Worm (Caenorhabditis elegans): ENCODE measurements around the gene nhr-10.

The nhr-10 gene

DNA sequence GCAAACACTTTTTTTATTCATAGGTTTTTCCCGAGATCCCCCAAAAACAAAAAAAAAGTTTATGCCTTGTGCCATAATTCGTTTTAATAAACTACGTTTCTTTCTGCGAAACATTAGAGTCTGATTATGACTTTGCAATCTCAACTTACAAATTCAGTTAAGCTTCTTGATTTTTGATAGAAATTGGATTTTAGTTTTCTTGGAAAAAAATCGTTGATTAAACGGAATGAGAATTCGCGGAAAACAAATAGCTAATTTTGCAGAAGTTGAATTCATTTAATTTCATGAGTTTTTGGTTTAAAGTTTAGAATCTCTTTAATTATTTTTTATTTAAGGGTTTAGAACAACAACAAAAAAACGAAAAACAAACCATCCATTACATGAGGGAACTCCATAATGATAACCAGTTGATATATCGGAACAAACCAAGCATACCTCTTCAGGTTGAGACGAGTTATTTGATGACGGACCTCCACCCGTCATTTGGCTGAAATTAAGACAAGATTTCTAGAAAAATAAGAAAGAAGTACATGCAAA is at the start of gene nhr-10:
Gene nhr-10, minus strand, starts transcription at position 487 of the 537 bp plus-strand sequence.
- TF ChIP-seq aly-1 (tag; optimal IDR thresholded peaks at IDR 0.05) (no peak), scrt-1 (GFP tag; IDR thresholded peaks at IDR 0.05) (no peak), hmg-4 (GFP tag; optimal IDR thresholded peaks at IDR 0.05) (no peak), pes-1 (GFP tag; IDR thresholded peaks at IDR 0.05) (no peak), tbx-37 (GFP tag; conservative IDR thresholded peaks at IDR 0.05) (no peak), ceh-36 (tag; optimal IDR thresholded peaks at IDR 0.05) (no peak), ceh-13 (GFP tag; optimal IDR thresholded peaks at IDR 0.05) (no peak), hmbx-1 (tag; optimal IDR thresholded peaks at IDR 0.05) (no peak), hnd-1 (tag; optimal IDR thresholded peaks at IDR 0.05) (no peak), F13C5.2 (tag; optimal IDR thresholded peaks at IDR 0.05) (no peak), flt-1 (GFP tag; IDR thresholded peaks at IDR 0.05) (no peak), sea-1 (GFP tag; conservative IDR thresholded peaks at IDR 0.05) (no peak), tbx-11 (GFP tag; IDR thresholded peaks at IDR 0.05) (no peak)

DNA sequence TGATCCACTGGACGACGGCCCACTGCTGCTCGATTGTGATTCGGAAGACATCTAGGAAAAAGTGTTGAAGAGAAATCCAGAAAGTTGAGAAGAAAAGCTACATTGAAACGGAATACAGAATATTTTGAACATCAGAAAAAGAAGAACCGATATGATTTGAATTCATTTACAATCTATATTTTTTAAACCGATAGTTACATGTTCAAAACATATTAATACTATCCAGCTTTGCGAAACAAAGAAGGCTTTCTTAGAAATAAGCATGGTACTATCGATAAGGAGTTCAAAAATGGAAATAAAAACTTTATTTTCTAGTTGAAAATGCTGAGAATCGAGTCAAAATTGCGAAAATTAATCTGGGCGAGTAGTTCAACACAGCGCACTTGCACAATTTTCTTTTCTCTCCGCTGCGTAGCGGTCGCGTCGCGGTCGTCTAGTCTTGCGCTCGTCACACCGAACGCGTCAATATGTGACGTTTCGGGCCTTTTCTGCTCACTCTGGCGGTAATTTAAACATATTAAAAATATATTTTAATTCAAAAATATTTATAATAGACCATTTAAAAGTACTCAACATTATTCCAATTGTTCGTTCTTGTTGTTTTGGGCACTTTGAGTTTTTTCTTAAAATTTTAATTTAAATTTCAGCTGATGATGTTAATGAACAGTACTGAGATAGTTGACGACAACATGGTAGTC is 47.0 kb upstream of the nhr-10 start, which contains the start of the genes syf-2 and K04G7.1:
Gene syf-2, minus strand, starts transcription at position 51 of the 698 bp plus-strand sequence.
Gene K04G7.1, plus strand, starts transcription at position 648 of the 698 bp plus-strand sequence.
- peak; percentile 75 for TF ChIP-seq F13C5.2 (tag; optimal IDR thresholded peaks at IDR 0.05)
- no peak for TF ChIP-seq scrt-1 (GFP tag; IDR thresholded peaks at IDR 0.05)
- peak; percentile 69 for TF ChIP-seq hmg-4 (GFP tag; optimal IDR thresholded peaks at IDR 0.05)
- no peak for TF ChIP-seq tbx-11 (GFP tag; IDR thresholded peaks at IDR 0.05)

DNA sequence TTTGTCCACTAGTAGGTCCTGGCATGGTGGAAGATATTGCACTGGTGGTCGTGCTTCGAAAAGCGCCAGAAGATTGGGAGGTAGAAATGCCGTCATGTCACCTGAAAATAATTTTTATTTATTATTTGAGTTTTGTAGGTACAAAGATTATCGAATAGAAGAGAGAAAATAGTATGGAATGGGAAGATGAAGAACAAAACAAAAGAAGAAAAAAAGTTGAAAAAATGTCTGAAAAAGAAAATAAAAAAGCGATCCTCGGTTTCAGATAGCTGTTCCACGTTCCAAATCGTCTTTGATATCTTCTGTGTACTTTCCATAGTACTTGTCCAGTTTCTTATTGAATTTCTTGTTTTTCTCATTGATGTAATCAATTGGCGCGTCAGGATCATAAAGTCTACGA is 45.8 kb upstream of the nhr-10 start, which contains the start of gene rnp-7:
Gene rnp-7, minus strand, starts transcription at position 101 of the 400 bp plus-strand sequence.
- TF ChIP-seq ets-7 (tag; optimal IDR thresholded peaks at IDR 0.05) (no peak), hnd-1 (tag; optimal IDR thresholded peaks at IDR 0.05) (no peak), hmg-4 (GFP tag; optimal IDR thresholded peaks at IDR 0.05) (no peak), flt-1 (GFP tag; IDR thresholded peaks at IDR 0.05) (no peak)

DNA sequence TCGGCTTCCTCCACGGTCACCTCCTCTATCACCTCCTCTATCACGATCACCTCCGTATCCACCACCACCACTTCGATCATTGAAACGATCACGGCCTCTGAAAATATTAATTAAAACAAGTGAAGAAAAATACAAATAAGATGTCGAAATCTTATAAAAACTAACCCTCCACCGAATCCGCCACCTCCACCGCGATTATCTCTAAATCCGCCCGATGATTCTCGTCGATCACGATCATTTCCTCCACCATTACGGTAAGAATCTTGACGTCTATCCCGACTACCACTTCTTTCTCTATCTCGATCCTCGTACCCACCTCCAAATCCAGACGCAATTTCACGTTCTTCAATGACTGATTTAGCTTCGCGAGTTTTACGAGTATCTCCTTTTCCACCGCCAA is 44.0 kb upstream of the nhr-10 start:
- TF ChIP-seq aly-1 (tag; optimal IDR thresholded peaks at IDR 0.05) (no peak), hmg-4 (GFP tag; optimal IDR thresholded peaks at IDR 0.05) (no peak), hnd-1 (tag; optimal IDR thresholded peaks at IDR 0.05) (no peak), scrt-1 (GFP tag; IDR thresholded peaks at IDR 0.05) (no peak), ets-7 (tag; optimal IDR thresholded peaks at IDR 0.05) (no peak), F13C5.2 (tag; optimal IDR thresholded peaks at IDR 0.05) (no peak), hmbx-1 (tag; optimal IDR thresholded peaks at IDR 0.05) (no peak), tbx-37 (GFP tag; conservative IDR thresholded peaks at IDR 0.05) (no peak), ama-1 (optimal IDR thresholded peaks at IDR 0.05) (no peak), ceh-36 (tag; optimal IDR thresholded peaks at IDR 0.05) (no peak), sea-1 (GFP tag; conservative IDR thresholded peaks at IDR 0.05) (no peak), pes-1 (GFP tag; IDR thresholded peaks at IDR 0.05) (no peak), B0310.2 (tag; optimal IDR thresholded peaks at IDR 0.05) (no peak), flt-1 (GFP tag; IDR thresholded peaks at IDR 0.05) (no peak), tbx-11 (GFP tag; IDR thresholded peaks at IDR 0.05) (no peak), tra-4 (tag; optimal IDR thresholded peaks at IDR 0.05) (no peak), ceh-13 (GFP tag; optimal IDR thresholded peaks at IDR 0.05) (no peak)

DNA sequence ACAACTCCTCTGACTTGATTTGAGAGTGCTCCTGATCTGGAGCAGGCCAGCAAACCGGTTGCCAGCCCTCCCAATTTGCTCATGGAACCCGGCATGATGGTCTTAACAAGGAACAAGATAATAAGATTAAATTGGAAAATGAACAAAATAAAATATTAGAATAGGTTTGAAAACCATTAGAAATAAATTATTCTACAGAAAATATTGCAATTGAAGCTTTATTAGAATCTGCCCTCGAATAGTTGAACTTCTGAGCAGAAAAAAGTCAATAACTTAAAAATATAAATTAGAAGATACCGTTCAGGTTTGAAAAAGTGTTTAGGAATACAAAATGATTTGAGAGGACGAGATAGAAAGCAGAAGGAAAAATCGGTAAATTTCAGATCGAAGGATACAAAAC is 43.5 kb upstream of the nhr-10 start, which contains the start of gene nuo-4:
Gene nuo-4, minus strand, starts transcription at position 101 of the 400 bp plus-strand sequence.
- no peak for TF ChIP-seq hmg-4 (GFP tag; optimal IDR thresholded peaks at IDR 0.05)
- TF ChIP-seq sea-1 (GFP tag; conservative IDR thresholded peaks at IDR 0.05) = no peak
- no peak for TF ChIP-seq flt-1 (GFP tag; IDR thresholded peaks at IDR 0.05)
- TF ChIP-seq ama-1 (optimal IDR thresholded peaks at IDR 0.05) = no peak
- no peak for TF ChIP-seq scrt-1 (GFP tag; IDR thresholded peaks at IDR 0.05)
- no peak for TF ChIP-seq pes-1 (GFP tag; IDR thresholded peaks at IDR 0.05)
- TF ChIP-seq F13C5.2 (tag; optimal IDR thresholded peaks at IDR 0.05) = no peak
- TF ChIP-seq tbx-11 (GFP tag; IDR thresholded peaks at IDR 0.05) = no peak
- TF ChIP-seq hnd-1 (tag; optimal IDR thresholded peaks at IDR 0.05) = no peak
- TF ChIP-seq ets-7 (tag; optimal IDR thresholded peaks at IDR 0.05) = no peak
- no peak for TF ChIP-seq aly-1 (tag; optimal IDR thresholded peaks at IDR 0.05)
- no peak for TF ChIP-seq tra-4 (tag; optimal IDR thresholded peaks at IDR 0.05)
- TF ChIP-seq tbx-37 (GFP tag; conservative IDR thresholded peaks at IDR 0.05) = no peak
- no peak for TF ChIP-seq hmbx-1 (tag; optimal IDR thresholded peaks at IDR 0.05)
- TF ChIP-seq ceh-13 (GFP tag; optimal IDR thresholded peaks at IDR 0.05) = no peak
- no peak for TF ChIP-seq ceh-36 (tag; optimal IDR thresholded peaks at IDR 0.05)

DNA sequence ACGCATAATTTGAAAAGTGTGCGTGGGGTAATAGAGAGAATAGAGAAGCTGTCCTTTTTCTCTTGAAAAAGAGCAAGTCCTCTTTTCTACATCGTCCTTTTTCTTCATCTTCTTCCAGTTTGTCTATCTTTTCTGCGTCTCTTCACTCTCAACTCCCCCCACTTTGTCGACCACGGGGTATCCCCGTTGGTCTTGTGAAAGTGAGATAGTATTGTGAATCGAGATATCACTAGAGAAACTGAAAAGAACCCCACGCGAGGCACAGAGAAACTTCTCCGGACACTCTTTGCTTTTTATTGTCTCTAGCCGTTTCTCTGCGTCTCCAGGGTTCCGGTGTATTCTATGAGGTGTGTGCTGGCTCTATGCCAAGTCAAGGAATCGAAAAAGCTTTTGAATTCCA is 40.4 kb upstream of the nhr-10 start:
- peak; percentile 2 for TF ChIP-seq hmg-4 (GFP tag; optimal IDR thresholded peaks at IDR 0.05)
- peak; percentile 70 for TF ChIP-seq F13C5.2 (tag; optimal IDR thresholded peaks at IDR 0.05)
- no peak for TF ChIP-seq ceh-13 (GFP tag; optimal IDR thresholded peaks at IDR 0.05)
- 0 out of 2 replicates have a peak, but pooled peaks have one; percentile 28 for TF ChIP-seq sea-1 (GFP tag; conservative IDR thresholded peaks at IDR 0.05)
- peak; percentile 3; the same call in 1 of the 2 replicates for TF ChIP-seq flt-1 (GFP tag; IDR thresholded peaks at IDR 0.05)

DNA sequence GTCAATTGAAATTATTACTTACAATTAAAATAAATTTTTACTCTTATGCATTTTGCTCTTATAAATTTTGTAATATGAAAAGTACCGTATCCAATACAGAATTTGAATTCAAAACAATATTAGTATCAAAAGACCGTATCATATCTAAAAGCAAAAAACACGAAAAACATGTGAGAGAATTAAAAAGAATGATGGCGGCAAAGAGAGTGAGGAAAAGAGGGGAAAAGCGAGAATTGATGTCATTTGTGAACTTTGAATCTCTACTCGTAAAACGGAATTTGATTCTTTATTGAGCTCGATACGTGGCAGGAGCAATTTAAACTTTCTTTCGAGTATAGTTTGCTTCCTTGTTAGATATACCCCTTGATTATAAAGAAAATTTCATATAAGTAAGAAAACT is 39.3 kb upstream of the nhr-10 start:
- no peak for TF ChIP-seq B0310.2 (tag; optimal IDR thresholded peaks at IDR 0.05)
- no peak for TF ChIP-seq hnd-1 (tag; optimal IDR thresholded peaks at IDR 0.05)
- no peak for TF ChIP-seq ceh-36 (tag; optimal IDR thresholded peaks at IDR 0.05)
- TF ChIP-seq hmbx-1 (tag; optimal IDR thresholded peaks at IDR 0.05) = no peak
- no peak for TF ChIP-seq F13C5.2 (tag; optimal IDR thresholded peaks at IDR 0.05)
- no peak for TF ChIP-seq ceh-13 (GFP tag; optimal IDR thresholded peaks at IDR 0.05)
- no peak for TF ChIP-seq aly-1 (tag; optimal IDR thresholded peaks at IDR 0.05)
- TF ChIP-seq sea-1 (GFP tag; conservative IDR thresholded peaks at IDR 0.05) = no peak
- TF ChIP-seq tbx-37 (GFP tag; conservative IDR thresholded peaks at IDR 0.05) = no peak
- TF ChIP-seq tbx-11 (GFP tag; IDR thresholded peaks at IDR 0.05) = no peak

Data from whole organism, early embryonic.